Fruit fly (Drosophila melanogaster) whole organism, embryonic: ENCODE measurements around the gene CG44406.

ENCODE experiments used
- Aef1 ChIP-seq: fragments of 200-800 bp; sonication (Bioruptor generic); IDR thresholded peaks from 3 replicates; pipeline ENCODE4 v1.3.6; 2022; ENCODE audit warnings: missing biosample characterization, missing genetic modification characterization
- Atf3 ChIP-seq: fragments of 200-800 bp; sonication (Bioruptor generic); optimal IDR thresholded peaks from 3 replicates; lab custom pipeline; 2016; ENCODE audit warnings: missing biosample characterization, missing genetic modification characterization
- CG10147 ChIP-seq: fragments of 200-800 bp; sonication (Bioruptor generic); optimal IDR thresholded peaks from 2 replicates; lab custom pipeline; 2019; ENCODE audit warnings: missing biosample characterization, mild to moderate bottlenecking, missing genetic modification characterization, moderate library complexity
- CG10654 ChIP-seq: fragments of 200-800 bp; sonication (Bioruptor generic); optimal IDR thresholded peaks from 2 replicates; lab custom pipeline; 2016; ENCODE audit warnings: missing biosample characterization, missing genetic modification characterization
- CG11247 ChIP-seq: fragments of 200-800 bp; sonication (Bioruptor generic); IDR thresholded peaks from 2 replicates; pipeline ENCODE4 v1.3.6; 2022; ENCODE audit warnings: missing biosample characterization, missing genetic modification characterization
- CG11456 ChIP-seq: fragments of 200-800 bp; sonication (Bioruptor generic); IDR thresholded peaks from 3 replicates; pipeline ENCODE4 v1.3.6; 2022; ENCODE audit warnings: missing biosample characterization, missing genetic modification characterization
- CG12236 ChIP-seq: fragments of 200-800 bp; sonication (Bioruptor generic); optimal IDR thresholded peaks from 2 replicates; lab custom pipeline; 2016; ENCODE audit warnings: missing biosample characterization, missing genetic modification characterization
- CG12659 ChIP-seq: fragments of 200-800 bp; sonication (Bioruptor generic); optimal IDR thresholded peaks from 3 replicates; lab custom pipeline; 2017; ENCODE audit warnings: mild to moderate bottlenecking, missing biosample characterization, missing genetic modification reagents, missing genetic modification characterization
- CG12769 ChIP-seq: fragments of 200-800 bp; sonication (Bioruptor generic); optimal IDR thresholded peaks from 2 replicates; lab custom pipeline; 2019; ENCODE audit warnings: missing biosample characterization, mild to moderate bottlenecking, missing genetic modification characterization, moderate library complexity
- CG15601 ChIP-seq: fragments of 200-800 bp; sonication (Bioruptor generic); optimal IDR thresholded peaks from 3 replicates; lab custom pipeline; 2019; ENCODE audit warnings: missing biosample characterization, mild to moderate bottlenecking, missing genetic modification characterization, moderate library complexity
- CG1792 ChIP-seq: fragments of 200-800 bp; sonication (Bioruptor generic); optimal IDR thresholded peaks from 2 replicates; lab custom pipeline; 2016; ENCODE audit warnings: missing biosample characterization, missing genetic modification characterization
- CG30431 ChIP-seq: fragments of 200-800 bp; sonication (Bioruptor generic); optimal IDR thresholded peaks from 2 replicates; lab custom pipeline; 2017; ENCODE audit warnings: missing biosample characterization, missing genetic modification characterization
- CG32772 ChIP-seq: fragments of 200-800 bp; sonication (Bioruptor generic); IDR thresholded peaks from 2 replicates; pipeline ENCODE4 v1.3.6; 2022; ENCODE audit warnings: missing biosample characterization, missing genetic modification characterization
- CG42726 ChIP-seq: fragments of 200-800 bp; sonication (Bioruptor generic); IDR thresholded peaks from 2 replicates; pipeline ENCODE4 v1.3.6; 2022; ENCODE audit warnings: missing biosample characterization, missing genetic modification characterization; ENCODE audit not compliant: partially characterized antibody
- CG8089 ChIP-seq: fragments of 200-800 bp; sonication (Bioruptor generic); optimal IDR thresholded peaks from 3 replicates; lab custom pipeline; 2016; ENCODE audit warnings: missing biosample characterization, missing genetic modification characterization
- CG8388 ChIP-seq: fragments of 200-800 bp; sonication (Bioruptor generic); optimal IDR thresholded peaks from 2 replicates; lab custom pipeline; 2019; ENCODE audit warnings: missing biosample characterization, mild to moderate bottlenecking, missing genetic modification characterization, moderate library complexity
- CG9932 ChIP-seq: fragments of 200-800 bp; sonication (Bioruptor generic); IDR thresholded peaks from 2 replicates; pipeline ENCODE4 v1.3.6; 2022; ENCODE audit warnings: missing biosample characterization, missing genetic modification characterization
- CoRest ChIP-seq: fragments of 200-800 bp; sonication (Bioruptor generic); optimal IDR thresholded peaks from 3 replicates; lab custom pipeline; 2018; ENCODE audit warnings: missing biosample characterization, mild to moderate bottlenecking, missing genetic modification characterization, moderate library complexity
- Ets65A ChIP-seq: fragments of 200-800 bp; sonication (Bioruptor generic); peaks from one replicate; lab custom pipeline; 2016; ENCODE audit warnings: missing biosample characterization, missing genetic modification characterization
- Hr78 ChIP-seq, 2 experiments: fragments of 200-800 bp in 1 of 2; fragments of >200 bp in 1 of 2; sonication (Bioruptor generic) in 1 of 2; optimal IDR thresholded peaks; 2 replicates each; lab custom pipeline; 2017 to 2019; ENCODE audit warnings: missing biosample characterization in 2 of 2, missing genetic modification characterization in 2 of 2, mild to moderate bottlenecking in 1 of 2, moderate library complexity in 1 of 2
- MBD-R2 ChIP-seq: fragments of 200-800 bp; sonication (Bioruptor generic); IDR thresholded peaks from 2 replicates; pipeline ENCODE4 v1.3.6; 2022; ENCODE audit warnings: missing biosample characterization, missing genetic modification characterization
- NC2α ChIP-seq: fragments of 200-800 bp; sonication (Bioruptor generic); optimal IDR thresholded peaks from 2 replicates; lab custom pipeline; 2016; ENCODE audit warnings: missing biosample characterization, missing genetic modification characterization
- Oaz ChIP-seq: fragments of 200-800 bp; sonication (Bioruptor generic); IDR thresholded peaks from 2 replicates; pipeline ENCODE4 v1.3.6; 2022; ENCODE audit warnings: missing biosample characterization, missing genetic modification characterization
- Opbp ChIP-seq: fragments of 200-800 bp; sonication (Bioruptor generic); IDR thresholded peaks from 3 replicates; pipeline ENCODE4 v1.3.6; 2022; ENCODE audit warnings: missing biosample characterization, missing genetic modification characterization; ENCODE audit not compliant: partially characterized antibody
- Ravus ChIP-seq: fragments of 200-800 bp; sonication (Bioruptor generic); IDR thresholded peaks from 2 replicates; pipeline ENCODE4 v1.3.6; 2022; ENCODE audit warnings: missing biosample characterization, missing genetic modification characterization
- bcd ChIP-seq: fragments of 200-800 bp; sonication (Bioruptor generic); optimal IDR thresholded peaks from 2 replicates; lab custom pipeline; 2017; ENCODE audit warnings: missing biosample characterization, mild to moderate bottlenecking, missing genetic modification characterization
- crp ChIP-seq, 2 experiments: fragments of 200-800 bp; sonication (Bioruptor generic); optimal IDR thresholded peaks; 2 replicates in 1 of 2; 3 replicates in 1 of 2; lab custom pipeline; 2017; ENCODE audit warnings: missing biosample characterization in 2 of 2, missing genetic modification characterization in 2 of 2, mild to moderate bottlenecking in 1 of 2, moderate library complexity in 1 of 2
- eyg ChIP-seq: fragments of 200-800 bp; sonication (Bioruptor generic); optimal IDR thresholded peaks from 3 replicates; lab custom pipeline; 2016; ENCODE audit warnings: missing biosample characterization, missing genetic modification characterization
- hth ChIP-seq: fragments of >200 bp; optimal IDR thresholded peaks from 2 replicates; lab custom pipeline; 2017; ENCODE audit warnings: inconsistent platforms
- inv ChIP-seq: fragments of 200-800 bp; sonication (Bioruptor generic); IDR thresholded peaks from 2 replicates; pipeline ENCODE4 v1.3.6; 2022; ENCODE audit warnings: missing biosample characterization, missing genetic modification characterization; ENCODE audit not compliant: partially characterized antibody
- kay ChIP-seq: fragments of 200-800 bp; sonication (Bioruptor generic); optimal IDR thresholded peaks from 2 replicates; lab custom pipeline; 2016; ENCODE audit warnings: missing biosample characterization, missing genetic modification characterization
- lola ChIP-seq, 3 experiments: fragments of >200 bp in 2 of 3; fragments of 200-800 bp in 1 of 3; sonication (Bioruptor generic) in 1 of 3; optimal IDR thresholded peaks; 2 replicates each; lab custom pipeline; 2017 to 2019; ENCODE audit warnings: missing biosample characterization in 3 of 3, missing genetic modification characterization in 3 of 3, mild to moderate bottlenecking in 1 of 3, moderate library complexity in 1 of 3
- otp ChIP-seq: fragments of 200-800 bp; sonication (Bioruptor generic); IDR thresholded peaks from 3 replicates; pipeline ENCODE4, ENCODE4 v1.3.6; 2022; ENCODE audit warnings: missing biosample characterization, missing genetic modification characterization
- pros ChIP-seq: fragments of 200-800 bp; sonication (Bioruptor generic); optimal IDR thresholded peaks from 3 replicates; lab custom pipeline; 2019; ENCODE audit warnings: missing biosample characterization, mild to moderate bottlenecking, missing genetic modification characterization, moderate library complexity
- sc ChIP-seq, 3 experiments: fragments of >200 bp in 2 of 3; fragments of 200-800 bp in 1 of 3; sonication (Bioruptor generic) in 1 of 3; optimal IDR thresholded peaks; 2 replicates in 2 of 3; 3 replicates in 1 of 3; lab custom pipeline; 2017; ENCODE audit warnings: mild to moderate bottlenecking in 1 of 3, missing biosample characterization in 1 of 3, missing genetic modification characterization in 1 of 3, missing genetic modification reagents in 1 of 3
- tio ChIP-seq: fragments of 200-800 bp; sonication (Bioruptor generic); optimal IDR thresholded peaks from 2 replicates; lab custom pipeline; 2017; ENCODE audit warnings: missing biosample characterization, missing genetic modification characterization, inconsistent platforms

The CG44406 gene

dm6 chr2L:17027503-17027902 is 45.4 kb upstream of the CG44406 start (continued):
- TF ChIP-seq pros (GFP tag; lab: Kevin White, UChicago), result no peak
- TF ChIP-seq, all 482 proteins: peak for 23

- TF ChIP-seq NC2α (GFP tag; lab: Kevin White, UChicago) (no peak), lola (GFP tag; optimal IDR thresholded peaks at IDR 0.05; lab: Kevin White, UChicago) (no peak), CG12236 (no peak), CG1792 (GFP tag; lab: Kevin White, UChicago) (no peak), MBD-R2 (GFP tag; lab: Robert Waterston, UW) (no peak), eyg (no peak), CG8388 (no peak), CG12769 (tag; lab: Kevin White, UChicago) (no peak), CG42726 (GFP tag; lab: Robert Waterston, UW) (no peak), CG10654 (GFP tag; lab: Kevin White, UChicago) (no peak)
These were observed 32.5 kb upstream of the CG44406 start, which contains the start of gene CG6304 for dm6 chr2L:17014600-17014999. Gene CG6304, minus strand, starts transcription at chr2L:17014700.

dm6 chr2L:16996343-16996742 is 14.2 kb upstream of the CG44406 start:
- TF ChIP-seq Aef1 (GFP tag; lab: Robert Waterston, UW) (no peak), CG32772 (no peak), CG15601 (no peak), Ets65A (GFP tag; lab: Kevin White, UChicago) (peak; percentile 93), CG11247 (no peak), hth (lab: Kevin White, UChicago) (no peak), CoRest (no peak)

- TF ChIP-seq bcd, result no peak
- no peak for TF ChIP-seq CG9932 (GFP tag; lab: Robert Waterston, UW)
- TF ChIP-seq CG11456 (GFP tag; lab: Robert Waterston, UW), result no peak
- TF ChIP-seq CG12236, result no peak
- no peak for TF ChIP-seq Hr78 (GFP tag; optimal IDR thresholded peaks at IDR 0.05; lab: Kevin White, UChicago)
- no peak for TF ChIP-seq otp (GFP tag; lab: Robert Waterston, UW)
- no peak for TF ChIP-seq Atf3 (GFP tag; lab: Kevin White, UChicago)
- no peak for TF ChIP-seq CG8089 (GFP tag; lab: Kevin White, UChicago)
- no peak for TF ChIP-seq CG12659 (GFP tag; lab: Kevin White, UChicago)
- TF ChIP-seq CG10147 (GFP tag; lab: Kevin White, UChicago), result no peak
- TF ChIP-seq Opbp (GFP tag; lab: Robert Waterston, UW), result no peak
- no peak for TF ChIP-seq kay (GFP tag; lab: Kevin White, UChicago)
- no peak for TF ChIP-seq Ravus (GFP tag; lab: Robert Waterston, UW)
- TF ChIP-seq lola (GFP tag; optimal IDR thresholded peaks at IDR 0.05; lab: Kevin White, UChicago), result no peak
- no peak for TF ChIP-seq Oaz (GFP tag; lab: Robert Waterston, UW)
- TF ChIP-seq crp (GFP tag; optimal IDR thresholded peaks at IDR 0.05; lab: Kevin White, UChicago), result no peak
- no peak for TF ChIP-seq sc (optimal IDR thresholded peaks at IDR 0.05; lab: Kevin White, UChicago)
- no peak for TF ChIP-seq sc (GFP tag; optimal IDR thresholded peaks at IDR 0.05; lab: Kevin White, UChicago)
- no peak for TF ChIP-seq inv
- no peak for TF ChIP-seq tio (GFP tag; lab: Kevin White, UChicago)
- TF ChIP-seq CG30431 (GFP tag; lab: Kevin White, UChicago), result no peak
These were observed 2.6 kb upstream of the CG44406 start, which contains the start of gene CG31806 for dm6 chr2L:16984678-16985077. Gene CG31806, plus strand, starts transcription at chr2L:16984978.
